Worm (Caenorhabditis elegans): Measurements from ENCODE around the gene Y45G5AM.6.

DNA sequence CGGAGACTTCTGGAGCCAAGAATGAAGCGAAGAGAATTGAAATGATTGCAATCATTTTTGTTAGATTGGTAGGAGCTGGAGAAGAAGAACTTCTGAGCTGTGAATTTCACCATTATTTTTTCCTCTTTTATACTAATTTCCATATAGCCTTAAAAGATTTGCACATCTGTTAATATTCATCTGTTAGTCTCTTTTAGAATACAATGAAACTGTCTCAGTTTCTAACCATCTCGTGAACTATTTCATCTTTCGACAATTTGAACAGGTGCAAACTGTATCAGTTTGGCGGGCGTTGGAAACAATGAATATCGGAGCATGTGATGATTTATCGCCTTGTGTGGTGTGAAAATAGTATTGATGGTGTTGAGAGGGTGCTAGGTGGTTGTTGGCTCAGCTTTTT is 29.7 kb downstream of the Y45G5AM.6 start, which contains the start of gene phat-5:
- TF ChIP-seq med-1 (GFP tag; optimal IDR thresholded peaks at IDR 0.05; ENCODE audit: insufficient read depth) (no peak), cog-1 (tag; optimal IDR thresholded peaks at IDR 0.05) (no peak)

Data from whole organism, midembryonic.